Fruit fly (Drosophila melanogaster) whole organism, pupa: ENCODE measurements around the gene Noa36.

ENCODE experiments used
- CG10348 ChIP-seq: fragments of 200-800 bp; sonication (Bioruptor generic); IDR thresholded peaks from 2 replicates; pipeline ENCODE4 v1.3.6; 2022; ENCODE audit warnings: missing biosample characterization, missing genetic modification characterization
- CG12605 ChIP-seq: fragments of 200-800 bp; sonication (Bioruptor generic); IDR thresholded peaks from 2 replicates; pipeline ENCODE4 v1.3.6; 2022; ENCODE audit warnings: missing biosample characterization, missing genetic modification characterization
- CG13204 ChIP-seq: fragments of 200-800 bp; sonication (Bioruptor generic); optimal IDR thresholded peaks from 2 replicates; lab custom pipeline; 2018; ENCODE audit warnings: missing biosample characterization, mild to moderate bottlenecking, missing genetic modification characterization, moderate library complexity
- CG14655 ChIP-seq: fragments of 200-800 bp; sonication (Bioruptor generic); optimal IDR thresholded peaks from 3 replicates; lab custom pipeline; 2017; ENCODE audit warnings: mild to moderate bottlenecking, missing biosample characterization, missing genetic modification reagents, missing genetic modification characterization
- CG15710 ChIP-seq: fragments of 200-800 bp; sonication (Bioruptor generic); optimal IDR thresholded peaks from 2 replicates; lab custom pipeline; 2018; ENCODE audit warnings: missing biosample characterization, mild to moderate bottlenecking, missing genetic modification characterization, moderate library complexity
- CG17806 ChIP-seq: fragments of 200-800 bp; sonication (Bioruptor generic); optimal IDR thresholded peaks from 2 replicates; lab custom pipeline; 2018; ENCODE audit warnings: missing biosample characterization, mild to moderate bottlenecking, missing genetic modification characterization, moderate library complexity
- CG32121 ChIP-seq: fragments of 200-800 bp; sonication (Bioruptor generic); IDR thresholded peaks from 2 replicates; pipeline ENCODE4 v1.3.6; 2022; ENCODE audit warnings: missing biosample characterization, missing genetic modification characterization
- CG34367 ChIP-seq: fragments of 200-800 bp; sonication (Bioruptor generic); optimal IDR thresholded peaks from 2 replicates; lab custom pipeline; 2018; ENCODE audit warnings: missing biosample characterization, mild to moderate bottlenecking, missing genetic modification characterization
- CG4496 ChIP-seq: fragments of 200-800 bp; sonication (Bioruptor generic); IDR thresholded peaks from 3 replicates; pipeline ENCODE4 v1.3.6; 2022; ENCODE audit warnings: missing biosample characterization, missing genetic modification characterization
- CG8159 ChIP-seq: fragments of 200-800 bp; sonication (Bioruptor generic); optimal IDR thresholded peaks from 3 replicates; lab custom pipeline; 2018; ENCODE audit warnings: missing biosample characterization, mild to moderate bottlenecking, missing genetic modification characterization, moderate library complexity
- CG8301 ChIP-seq: fragments of 200-800 bp; sonication (Bioruptor generic); optimal IDR thresholded peaks from 2 replicates; lab custom pipeline; 2018; ENCODE audit warnings: missing biosample characterization, mild to moderate bottlenecking, missing genetic modification characterization
- CG9948 ChIP-seq: fragments of 200-800 bp; sonication (Bioruptor generic); optimal IDR thresholded peaks from 2 replicates; lab custom pipeline; 2018; ENCODE audit warnings: missing biosample characterization, mild to moderate bottlenecking, missing genetic modification characterization, moderate library complexity
- D1 ChIP-seq: fragments of 200-800 bp; sonication (Bioruptor generic); optimal IDR thresholded peaks from 2 replicates; lab custom pipeline; 2018; ENCODE audit warnings: missing biosample characterization, mild to moderate bottlenecking, missing genetic modification characterization, moderate library complexity
- EcR ChIP-seq: fragments of 200-800 bp; sonication (Bioruptor generic); optimal IDR thresholded peaks from 3 replicates; lab custom pipeline; 2019; ENCODE audit warnings: missing biosample characterization, missing genetic modification characterization, mild to moderate bottlenecking, moderate library complexity, missing genetic modification reagents
- Ets98B ChIP-seq: fragments of 200-800 bp; sonication (Bioruptor generic); IDR thresholded peaks from 2 replicates; pipeline ENCODE4 v1.3.6; 2022; ENCODE audit warnings: missing biosample characterization, missing genetic modification characterization
- Pif1A ChIP-seq: fragments of 200-800 bp; sonication (Bioruptor generic); optimal IDR thresholded peaks from 3 replicates; lab custom pipeline; 2016; ENCODE audit warnings: missing biosample characterization, missing genetic modification characterization
- Pif1B ChIP-seq: fragments of 200-800 bp; sonication (Bioruptor generic); optimal IDR thresholded peaks from 3 replicates; lab custom pipeline; 2016; ENCODE audit warnings: missing biosample characterization, missing genetic modification characterization
- Snoo ChIP-seq: fragments of 200-800 bp; sonication (Bioruptor generic); optimal IDR thresholded peaks from 3 replicates; lab custom pipeline; 2017; ENCODE audit warnings: missing biosample characterization, mild to moderate bottlenecking, missing genetic modification characterization, inconsistent platforms
- fd96Ca ChIP-seq: fragments of 200-800 bp; sonication (Bioruptor generic); IDR thresholded peaks from 3 replicates; pipeline ENCODE4 v1.3.6; 2022; ENCODE audit warnings: missing biosample characterization, missing genetic modification characterization
- gl ChIP-seq: fragments of 200-800 bp; sonication (Bioruptor generic); optimal IDR thresholded peaks from 2 replicates; lab custom pipeline; 2018; ENCODE audit warnings: missing biosample characterization, mild to moderate bottlenecking, missing genetic modification characterization
- rn ChIP-seq: fragments of 200-800 bp; sonication (Bioruptor generic); IDR thresholded peaks from 2 replicates; pipeline ENCODE4 v1.3.6; 2022; ENCODE audit warnings: missing biosample characterization, missing genetic modification characterization

Noa36 gene

DNA sequence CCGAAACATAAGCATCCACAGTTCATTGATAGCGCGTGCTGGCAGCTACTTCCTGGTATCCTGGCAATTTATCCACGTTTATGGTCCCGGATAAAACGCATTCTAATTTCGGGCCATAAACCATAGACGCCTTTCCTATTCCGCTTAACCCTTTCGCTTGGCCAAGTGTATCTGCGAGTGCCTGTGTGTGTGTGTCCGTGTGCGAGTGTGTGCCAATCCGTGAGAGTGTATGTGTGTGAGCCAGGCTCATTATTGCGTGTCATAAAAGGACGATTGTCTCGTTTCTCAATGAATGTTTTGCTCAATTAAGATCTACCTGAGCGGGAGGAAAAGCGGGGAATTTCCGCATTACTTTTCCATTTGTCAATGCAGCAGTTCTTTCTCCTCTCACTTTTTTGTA is 12.9 kb downstream of the Noa36 start:
- TF ChIP-seq CG34367 (tag; lab: Kevin White, UChicago) (no peak), CG10348 (GFP tag; lab: Robert Waterston, UW) (no peak), CG17806 (tag; lab: Kevin White, UChicago) (no peak), CG14655 (GFP tag; lab: Kevin White, UChicago) (no peak), Ets98B (no peak), gl (no peak), CG15710 (tag; lab: Kevin White, UChicago) (no peak), CG8159 (no peak), D1 (tag; lab: Kevin White, UChicago) (no peak)

DNA sequence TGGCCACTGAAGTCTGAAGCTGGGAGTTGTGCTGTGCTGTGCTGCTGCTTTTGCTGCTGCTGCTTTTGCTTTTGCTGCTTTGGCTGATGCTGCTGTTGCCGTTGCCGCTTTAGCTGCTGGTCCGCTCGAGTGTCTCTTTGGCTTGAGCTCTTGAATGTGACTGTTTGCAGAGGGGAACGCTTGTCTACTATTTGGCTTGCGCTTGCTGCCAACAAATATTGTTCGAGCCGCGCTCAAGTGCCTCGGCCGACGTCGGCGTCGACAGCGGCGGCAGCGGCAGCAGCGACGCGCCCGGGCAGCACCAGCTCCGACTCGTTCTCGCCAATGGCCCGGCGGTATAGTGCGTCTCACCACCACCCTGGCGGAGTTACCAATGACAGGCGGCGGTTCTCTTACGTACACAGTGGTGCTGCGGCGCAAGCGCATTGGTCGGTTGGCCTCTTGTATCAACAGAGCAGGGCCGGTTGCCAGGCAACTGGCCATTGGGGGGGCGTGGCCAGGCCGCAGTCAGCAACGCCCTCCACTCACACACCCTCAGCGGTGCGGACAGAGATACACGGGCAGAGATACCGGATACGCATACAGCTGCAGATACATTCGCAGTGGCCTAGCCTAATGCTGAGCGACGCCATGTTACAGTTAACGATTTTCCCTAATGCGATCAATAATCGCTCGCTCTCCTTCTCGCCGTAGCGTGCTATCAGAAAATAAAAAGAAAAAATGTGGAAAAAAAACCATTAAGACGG is 13.8 kb downstream of the Noa36 start, which contains the start of gene fkh:
TSS of gene fkh (minus strand) at position 189 of the 746 bp plus-strand sequence.
- TF ChIP-seq Snoo: peak; percentile 70
- TF ChIP-seq fd96Ca (GFP tag; lab: Robert Waterston, UW): peak; percentile 78; the same call in 2 of the 3 replicates
- peak; percentile 49 for TF ChIP-seq CG8159
- peak; percentile 66 for TF ChIP-seq Pif1B (GFP tag; lab: Kevin White, UChicago)
- no peak for TF ChIP-seq D1 (tag; lab: Kevin White, UChicago)
- no peak for TF ChIP-seq CG17806 (tag; lab: Kevin White, UChicago)
- no peak for TF ChIP-seq CG9948
- TF ChIP-seq CG15710 (tag; lab: Kevin White, UChicago): peak; percentile 4
- TF ChIP-seq CG34367 (tag; lab: Kevin White, UChicago): no peak
- 0 out of 2 replicates have a peak, but pooled peaks have one; percentile 25 for TF ChIP-seq CG12605 (GFP tag; lab: Robert Waterston, UW)
- TF ChIP-seq CG4496: peak; percentile 67; the same call in 2 of the 3 replicates
- TF ChIP-seq CG8301 (tag; lab: Kevin White, UChicago): peak; percentile 19
- no peak for TF ChIP-seq EcR (GFP tag; lab: Kevin White, UChicago)
- TF ChIP-seq Ets98B: peak; percentile 74
- peak; percentile 68 for TF ChIP-seq gl
- TF ChIP-seq CG32121 (GFP tag; lab: Robert Waterston, UW): peak; percentile 66
- peak; percentile 74 for TF ChIP-seq Pif1A (GFP tag; lab: Kevin White, UChicago)
- no peak for TF ChIP-seq rn (GFP tag; lab: Robert Waterston, UW)
- TF ChIP-seq CG10348 (GFP tag; lab: Robert Waterston, UW): no peak
- TF ChIP-seq CG14655 (GFP tag; lab: Kevin White, UChicago): peak; percentile 50
- TF ChIP-seq CG13204 (GFP tag; lab: Kevin White, UChicago): peak; percentile 26
- TF ChIP-seq, all 21 proteins: peak for 14

DNA sequence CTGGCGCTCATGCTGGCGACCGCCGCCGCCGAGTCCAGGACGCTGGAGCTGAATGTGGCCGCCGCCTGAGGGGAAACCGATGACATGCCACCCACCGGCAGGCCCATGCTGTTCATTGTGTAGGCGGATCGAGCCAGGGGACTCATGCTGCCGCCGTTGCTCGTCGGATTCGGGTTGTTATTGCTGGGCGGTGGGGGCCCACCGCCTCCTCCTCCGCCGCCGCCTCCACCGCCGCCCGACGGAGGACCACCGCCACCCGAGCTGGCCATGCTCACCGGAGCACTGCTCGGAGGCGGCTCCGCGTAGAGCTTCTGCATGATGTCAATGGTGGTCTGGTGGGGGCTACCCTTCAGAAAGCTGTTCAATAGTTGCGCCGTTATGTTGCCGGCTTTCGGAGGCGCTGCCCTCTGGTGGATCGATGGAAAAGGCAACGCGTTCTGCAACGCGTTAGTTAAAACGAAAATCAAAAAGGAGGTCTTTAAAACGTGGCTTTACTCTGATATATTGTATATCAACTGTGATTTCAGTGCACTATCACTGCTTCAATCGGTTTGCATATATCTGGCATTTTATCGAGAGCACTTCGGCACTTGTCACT is 14.8 kb downstream of the Noa36 start:
- TF ChIP-seq EcR (GFP tag; lab: Kevin White, UChicago) (no peak), D1 (tag; lab: Kevin White, UChicago) (no peak), CG34367 (tag; lab: Kevin White, UChicago) (no peak), CG17806 (tag; lab: Kevin White, UChicago) (no peak), CG8301 (tag; lab: Kevin White, UChicago) (no peak)

DNA sequence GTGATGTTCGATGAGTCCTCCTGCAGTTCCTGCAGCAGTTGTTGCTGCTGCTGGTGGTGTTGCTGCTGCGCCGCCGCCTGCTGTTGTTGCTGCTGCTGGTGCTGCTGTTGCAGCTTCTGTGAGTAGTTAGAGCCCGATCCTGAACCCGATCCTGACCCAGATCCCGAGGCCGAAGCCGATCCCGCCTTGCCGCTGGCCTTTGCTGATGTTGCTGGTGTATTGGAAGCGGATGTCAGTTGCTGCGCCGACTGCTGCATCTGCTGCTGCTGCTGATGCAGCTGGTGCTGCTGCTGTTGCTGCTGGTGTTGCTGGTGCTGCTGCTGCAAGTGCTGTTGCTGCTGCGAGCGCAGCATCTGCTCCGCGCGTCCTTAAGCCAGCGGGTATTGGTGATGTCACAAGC is 16.5 kb downstream of the Noa36 start:
- TF ChIP-seq Ets98B (no peak), rn (GFP tag; lab: Robert Waterston, UW) (no peak), Pif1A (GFP tag; lab: Kevin White, UChicago) (no peak), CG17806 (tag; lab: Kevin White, UChicago) (no peak), fd96Ca (GFP tag; lab: Robert Waterston, UW) (no peak), Snoo (no peak), CG34367 (tag; lab: Kevin White, UChicago) (no peak), CG13204 (GFP tag; lab: Kevin White, UChicago) (no peak), D1 (tag; lab: Kevin White, UChicago) (no peak), CG4496 (no peak), EcR (GFP tag; lab: Kevin White, UChicago) (no peak), CG32121 (GFP tag; lab: Robert Waterston, UW) (no peak)

DNA sequence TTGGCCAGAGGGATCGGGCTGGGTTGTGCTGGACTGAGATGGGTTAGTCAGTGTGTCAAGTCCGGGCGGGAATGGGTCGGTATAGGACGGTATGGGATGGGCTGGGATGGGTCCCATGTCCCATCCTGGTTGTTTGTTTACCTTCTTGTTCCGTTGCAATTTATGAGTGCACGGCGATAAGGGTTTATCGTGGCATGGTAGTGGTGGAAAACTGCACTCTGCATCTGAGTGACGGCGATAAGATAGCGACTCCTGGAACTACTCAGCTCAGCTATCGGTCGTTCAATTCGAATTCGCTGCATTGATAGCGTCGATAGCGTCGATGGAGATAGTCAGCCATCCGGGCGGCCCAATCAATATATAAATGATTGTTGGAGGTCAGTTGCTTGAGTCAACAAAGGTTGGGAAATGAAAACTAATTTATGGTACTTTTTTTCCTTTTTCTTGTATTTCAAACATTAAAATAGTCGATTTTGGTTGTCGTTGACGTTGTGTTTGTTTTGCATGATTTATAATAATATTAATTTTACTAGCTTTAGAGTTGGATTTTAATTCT is 18.5 kb downstream of the Noa36 start:
- TF ChIP-seq EcR (GFP tag; lab: Kevin White, UChicago) (peak; percentile 41), D1 (tag; lab: Kevin White, UChicago) (no peak), Pif1A (GFP tag; lab: Kevin White, UChicago) (no peak)
- TF ChIP-seq, all 21 proteins: peak for 1

DNA sequence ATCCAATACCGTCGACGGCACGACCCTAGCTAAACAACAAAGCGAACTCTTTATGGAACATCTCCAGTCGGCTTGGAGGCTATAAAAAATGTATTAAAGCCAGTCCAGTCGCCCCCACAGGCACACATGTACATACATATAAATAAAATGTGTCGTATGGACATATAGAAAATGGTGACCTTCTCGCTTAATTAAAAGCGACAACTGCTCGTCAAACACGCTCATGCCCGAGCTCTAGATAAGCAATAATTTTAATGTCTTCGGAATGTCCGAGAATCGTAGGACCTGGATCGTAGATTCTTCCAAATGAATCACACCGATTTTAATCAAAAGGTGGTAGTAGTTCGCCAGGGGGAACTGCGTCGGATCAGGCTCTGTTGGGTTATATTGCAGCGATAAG is 19.1 kb downstream of the Noa36 start:
- TF ChIP-seq fd96Ca (GFP tag; lab: Robert Waterston, UW) (no peak), Ets98B (no peak), CG8159 (no peak), CG13204 (GFP tag; lab: Kevin White, UChicago) (no peak), CG8301 (tag; lab: Kevin White, UChicago) (no peak), CG15710 (tag; lab: Kevin White, UChicago) (no peak), CG32121 (GFP tag; lab: Robert Waterston, UW) (no peak), CG10348 (GFP tag; lab: Robert Waterston, UW) (no peak), D1 (tag; lab: Kevin White, UChicago) (no peak), CG14655 (GFP tag; lab: Kevin White, UChicago) (no peak), CG9948 (no peak), CG4496 (no peak), Snoo (no peak), EcR (GFP tag; lab: Kevin White, UChicago) (no peak), gl (no peak), Pif1A (GFP tag; lab: Kevin White, UChicago) (no peak), CG17806 (tag; lab: Kevin White, UChicago) (no peak)
